Worm (Caenorhabditis elegans) whole organism, L2 larva: Measurements from ENCODE around the gene irld-3.

Experiments
- C34F6.9 ChIP-seq: fragments of 150-350 bp; optimal IDR thresholded peaks from 2 replicates; lab custom pipeline; 2014; ENCODE audit warnings: missing biosample characterization, missing genetic modification characterization
- F13H6.1 ChIP-seq: sonication (generic microtip); optimal IDR thresholded peaks from 2 replicates; lab custom pipeline; 2016; ENCODE audit warnings: missing genetic modification characterization, missing compliant biosample characterization
- Y55F3AM.14 ChIP-seq: fragments of 200-800 bp; sonication (Bioruptor generic); optimal IDR thresholded peaks from 2 replicates; lab custom pipeline; 2018; ENCODE audit warnings: mild to moderate bottlenecking, missing genetic modification characterization, missing compliant biosample characterization
- alr-1 ChIP-seq: fragments of 150-350 bp; optimal IDR thresholded peaks from 2 replicates; lab custom pipeline; 2014; ENCODE audit warnings: missing biosample characterization, missing genetic modification characterization
- aly-2 ChIP-seq: fragments of 150-350 bp; optimal IDR thresholded peaks from 2 replicates; lab custom pipeline; 2014; ENCODE audit warnings: missing biosample characterization, missing genetic modification characterization
- ama-1 ChIP-seq: fragments of 150-350 bp; optimal IDR thresholded peaks from 2 replicates; lab custom pipeline; 2018; ENCODE audit warnings: inconsistent platforms
- blmp-1 ChIP-seq: sonication (generic microtip); optimal IDR thresholded peaks from 2 replicates; lab custom pipeline; 2017; ENCODE audit warnings: missing genetic modification characterization, mild to moderate bottlenecking, missing compliant biosample characterization, antibody characterized with exemption, moderate library complexity; ENCODE audit not compliant: insufficient read depth
- ceh-16 ChIP-seq: fragments of 150-350 bp; optimal IDR thresholded peaks from 2 replicates; lab custom pipeline; 2014; ENCODE audit warnings: missing biosample characterization, missing genetic modification characterization
- ceh-82 ChIP-seq: fragments of 150-350 bp; optimal IDR thresholded peaks from 2 replicates; lab custom pipeline; 2014; ENCODE audit warnings: missing biosample characterization, missing genetic modification characterization
- crh-2 ChIP-seq: sonication (generic microtip); optimal IDR thresholded peaks from 2 replicates; lab custom pipeline; 2017; ENCODE audit warnings: missing biosample characterization, missing genetic modification characterization
- elt-1 ChIP-seq: fragments of 150-350 bp; optimal IDR thresholded peaks from 2 replicates; lab custom pipeline; 2014; ENCODE audit warnings: missing biosample characterization, missing genetic modification characterization
- elt-3 ChIP-seq: sonication (generic microtip); optimal IDR thresholded peaks from 2 replicates; lab custom pipeline; 2017; ENCODE audit warnings: missing biosample characterization, missing genetic modification characterization
- fos-1 ChIP-seq: fragments of 150-350 bp; optimal IDR thresholded peaks from 2 replicates; lab custom pipeline; 2014; ENCODE audit warnings: missing biosample characterization, missing genetic modification characterization
- gmeb-1 ChIP-seq: fragments of 150-350 bp; optimal IDR thresholded peaks from 2 replicates; lab custom pipeline; 2014; ENCODE audit warnings: missing biosample characterization, missing genetic modification characterization
- lin-13 ChIP-seq: fragments of 150-350 bp; optimal IDR thresholded peaks from 2 replicates; lab custom pipeline; 2014; ENCODE audit warnings: missing biosample characterization, missing genetic modification reagents, missing genetic modification characterization
- lsy-2 ChIP-seq, 2 experiments: fragments of 150-350 bp in 1 of 2; sonication (generic microtip) in 1 of 2; optimal IDR thresholded peaks; 2 replicates each; lab custom pipeline; 2014 to 2017; ENCODE audit warnings: missing biosample characterization in 2 of 2, missing genetic modification characterization in 2 of 2
- mbf-1 ChIP-seq: sonication (generic microtip); optimal IDR thresholded peaks from 2 replicates; lab custom pipeline; 2017; ENCODE audit warnings: missing biosample characterization, missing genetic modification characterization
- mdl-1 ChIP-seq, 2 experiments: fragments of 150-350 bp in 1 of 2; sonication (generic microtip) in 1 of 2; optimal IDR thresholded peaks; 2 replicates each; lab custom pipeline; 2017; ENCODE audit warnings: missing biosample characterization in 2 of 2, missing genetic modification characterization in 2 of 2
- nhr-10 ChIP-seq: sonication (generic microtip); optimal IDR thresholded peaks from 2 replicates; lab custom pipeline; 2017; ENCODE audit warnings: missing biosample characterization, missing genetic modification characterization
- nhr-11 ChIP-seq: fragments of 150-350 bp; optimal IDR thresholded peaks from 2 replicates; lab custom pipeline; 2014; ENCODE audit warnings: missing biosample characterization, missing genetic modification characterization
- nhr-12 ChIP-seq: fragments of 150-350 bp; optimal IDR thresholded peaks from 2 replicates; lab custom pipeline; 2014; ENCODE audit warnings: missing biosample characterization, missing genetic modification characterization
- nhr-129 ChIP-seq: fragments of 150-350 bp; optimal IDR thresholded peaks from 2 replicates; lab custom pipeline; 2014; ENCODE audit warnings: missing biosample characterization, missing genetic modification characterization
- nhr-21 ChIP-seq: fragments of 150-350 bp; optimal IDR thresholded peaks from 2 replicates; lab custom pipeline; 2014; ENCODE audit warnings: missing biosample characterization, missing genetic modification characterization
- nhr-77 ChIP-seq: fragments of 150-350 bp; optimal IDR thresholded peaks from 2 replicates; lab custom pipeline; 2014; ENCODE audit warnings: missing biosample characterization, missing genetic modification characterization
- peb-1 ChIP-seq: fragments of 150-350 bp; optimal IDR thresholded peaks from 2 replicates; lab custom pipeline; 2014; ENCODE audit warnings: missing biosample characterization, missing genetic modification characterization
- skn-1 ChIP-seq: sonication (generic microtip); optimal IDR thresholded peaks from 2 replicates; lab custom pipeline; 2017; ENCODE audit warnings: missing biosample characterization, missing genetic modification characterization
- sma-3 ChIP-seq: sonication (generic microtip); optimal IDR thresholded peaks from 2 replicates; lab custom pipeline; 2016; ENCODE audit warnings: missing genetic modification reagents, missing genetic modification characterization, missing compliant biosample characterization
- unc-55 ChIP-seq: fragments of 150-350 bp; sonication (generic microtip); optimal IDR thresholded peaks from 3 replicates; lab custom pipeline; 2014; ENCODE audit warnings: missing biosample characterization, missing genetic modification reagents, missing genetic modification characterization
- unc-62 ChIP-seq: fragments of 150-350 bp; optimal IDR thresholded peaks from 2 replicates; lab custom pipeline; 2014; ENCODE audit warnings: missing biosample characterization, missing genetic modification reagents, missing genetic modification characterization
- ztf-1 ChIP-seq: fragments of 200-800 bp; sonication (Bioruptor generic); conservative IDR thresholded peaks from 2 replicates; pipeline ENCODE4 v1.3.6; 2022; ENCODE audit warnings: missing genetic modification characterization, missing compliant biosample characterization
- ztf-4 ChIP-seq: fragments of 150-350 bp; optimal IDR thresholded peaks from 2 replicates; lab custom pipeline; 2014; ENCODE audit warnings: missing biosample characterization, missing genetic modification characterization

irld-3 gene

DNA sequence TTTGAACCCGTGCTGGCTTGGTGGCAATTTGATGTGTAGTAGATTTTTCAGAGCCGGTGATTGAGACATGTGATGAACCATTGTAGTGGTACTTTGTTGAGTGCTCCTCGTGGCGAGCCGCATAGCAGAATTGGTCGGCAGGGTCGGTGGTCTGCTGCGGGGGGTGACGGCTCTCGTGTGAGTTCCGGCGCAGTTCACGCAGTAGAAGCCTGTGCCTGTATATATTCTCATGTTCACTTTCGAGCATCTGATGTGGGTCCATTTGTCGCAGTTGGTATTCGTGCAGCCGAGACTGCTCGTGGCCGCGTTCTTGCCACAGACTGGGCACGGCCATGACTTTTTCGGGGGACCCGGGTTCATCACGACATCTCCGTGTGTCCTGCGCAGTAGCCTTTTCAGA, 23.9 kb upstream of the irld-3 start:
- TF ChIP-seq gmeb-1: no peak
- TF ChIP-seq unc-55: no peak
- no peak for TF ChIP-seq aly-2 (tag; lab: Kevin White, UChicago)

DNA sequence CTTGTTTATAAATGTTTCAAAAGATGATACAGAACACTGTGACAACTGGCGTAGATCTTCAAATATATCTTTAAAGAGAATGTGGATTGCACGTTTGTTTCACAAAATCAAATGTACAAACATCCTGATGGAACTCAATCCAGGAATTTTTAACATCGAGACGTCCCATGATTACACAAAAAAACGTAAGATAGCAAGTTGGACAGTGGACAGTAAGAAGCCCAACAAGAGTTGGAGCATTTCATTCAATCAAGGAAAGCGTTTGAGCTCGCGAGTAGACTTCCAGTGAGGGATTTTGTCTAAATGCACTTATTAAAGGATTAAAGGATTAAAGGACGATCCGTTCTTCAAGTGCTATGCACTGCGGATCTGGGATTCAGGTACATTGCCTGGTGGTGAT, 20.9 kb upstream of the irld-3 start, which contains the start of gene C36C5.12:
C36C5.12 (minus strand) TSS at position 101 of the 400 bp plus-strand sequence.
- TF ChIP-seq crh-2 (tag; lab: Kevin White, UChicago) (no peak), skn-1 (no peak), unc-62 (GFP tag; lab: Kevin White, UChicago) (no peak), lin-13 (GFP tag; lab: Kevin White, UChicago) (no peak)

- TF ChIP-seq blmp-1 (tag; lab: Kevin White, UChicago) (no peak), mdl-1 (tag; optimal IDR thresholded peaks at IDR 0.05; lab: Kevin White, UChicago) (no peak), elt-3 (no peak), skn-1 (no peak), nhr-77 (tag; lab: Kevin White, UChicago) (no peak), nhr-129 (tag; lab: Kevin White, UChicago) (no peak), ceh-16 (tag; lab: Kevin White, UChicago) (no peak), nhr-12 (tag; lab: Kevin White, UChicago) (no peak), elt-1 (tag; lab: Kevin White, UChicago) (no peak), nhr-10 (no peak), aly-2 (tag; lab: Kevin White, UChicago) (no peak), nhr-21 (tag; lab: Kevin White, UChicago) (no peak)
Measured at ce11 chrV:3158379-3158778, 20.0 kb upstream of the irld-3 start.

DNA sequence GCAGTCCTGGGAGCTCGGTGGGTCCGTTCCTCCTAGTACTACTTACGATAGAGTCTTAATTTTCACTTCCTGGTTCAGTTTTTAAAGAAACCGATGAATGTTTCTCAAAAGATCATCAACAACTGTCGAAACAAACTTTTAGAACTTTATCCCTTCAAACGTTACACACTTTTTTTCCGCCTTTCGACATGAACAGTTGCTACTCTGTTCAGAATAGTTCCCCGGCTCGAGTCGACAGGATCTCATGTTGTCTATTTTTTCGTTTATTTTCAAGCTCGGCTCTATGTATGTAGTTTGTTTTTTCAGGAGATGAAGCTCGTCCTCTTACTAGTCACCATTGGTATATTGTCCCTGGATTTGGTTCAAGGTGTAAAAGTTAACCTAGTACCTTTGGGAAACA, 18.4 kb upstream of the irld-3 start, which contains the start of gene exh-1:
exh-1 (plus strand) TSS at position 301 of the 400 bp plus-strand sequence.
- TF ChIP-seq ztf-1 (GFP tag; lab: Robert Waterston, UW) (no peak), sma-3 (no peak), ztf-4 (no peak), unc-55 (no peak), blmp-1 (tag; lab: Kevin White, UChicago) (no peak)

- TF ChIP-seq F13H6.1 (tag; lab: Kevin White, UChicago) (no peak), sma-3 (no peak), peb-1 (tag; lab: Kevin White, UChicago) (no peak), nhr-21 (tag; lab: Kevin White, UChicago) (no peak)
Measured at ce11 chrV:3155072-3155471, 16.7 kb upstream of the irld-3 start, which contains the start of gene srab-7. srab-7 (minus strand) TSS chrV:3155172.

- TF ChIP-seq skn-1 (no peak), C34F6.9 (tag; lab: Kevin White, UChicago) (no peak), ama-1 (no peak), blmp-1 (tag; lab: Kevin White, UChicago) (no peak), ceh-82 (tag; lab: Kevin White, UChicago) (no peak), fos-1 (no peak), nhr-10 (no peak), ceh-16 (tag; lab: Kevin White, UChicago) (no peak), nhr-77 (tag; lab: Kevin White, UChicago) (no peak), Y55F3AM.14 (GFP tag; lab: Kevin White, UChicago) (no peak), nhr-11 (tag; lab: Kevin White, UChicago) (no peak), ztf-1 (GFP tag; lab: Robert Waterston, UW) (no peak), alr-1 (tag; lab: Kevin White, UChicago) (no peak), lsy-2 (tag; optimal IDR thresholded peaks at IDR 0.05; lab: Kevin White, UChicago) (no peak), crh-2 (tag; lab: Kevin White, UChicago) (no peak), mdl-1 (tag; optimal IDR thresholded peaks at IDR 0.05; lab: Kevin White, UChicago) (no peak), mbf-1 (no peak), unc-55 (no peak)
Measured at ce11 chrV:3151862-3152261, 13.5 kb upstream of the irld-3 start, which contains the start of gene srab-6. srab-6 (minus strand) TSS chrV:3151962.
